Fruit fly (Drosophila melanogaster) whole organism, wandering third instar larva: ENCODE results near the gene CG13126.
A peak's percentile ranks its signal among the peaks of the same experiment; 100 is the strongest.

Experiments used
- CG32264 ChIP-seq: fragments of 200-800 bp; sonication (Bioruptor generic); optimal IDR thresholded peaks from 2 replicates; lab custom pipeline; 2016; ENCODE audit warnings: missing biosample characterization, missing genetic modification characterization
- CG9705 ChIP-seq: fragments of 200-800 bp; sonication (Bioruptor generic); optimal IDR thresholded peaks from 2 replicates; lab custom pipeline; 2018; ENCODE audit warnings: missing biosample characterization, mild to moderate bottlenecking, missing genetic modification characterization
- CrebA ChIP-seq: fragments of 200-800 bp; sonication (Bioruptor generic); optimal IDR thresholded peaks from 2 replicates; lab custom pipeline; 2016; ENCODE audit warnings: missing biosample characterization, mild to moderate bottlenecking, missing genetic modification characterization, borderline replicate concordance
- Dfd ChIP-seq: fragments of >200 bp; optimal IDR thresholded peaks from 2 replicates; lab custom pipeline; 2017; ENCODE audit warnings: missing biosample characterization, missing genetic modification characterization
- Dif ChIP-seq: fragments of 200-275, 200-300 bp; sonication (Bioruptor generic); optimal IDR thresholded peaks from 2 replicates; lab custom pipeline; 2018; ENCODE audit warnings: missing biosample characterization, missing genetic modification characterization; ENCODE audit not compliant: partially characterized antibody
- GATAd ChIP-seq: sonication (Bioruptor generic); optimal IDR thresholded peaks from 2 replicates; lab custom pipeline; 2016; ENCODE audit warnings: missing biosample characterization, missing genetic modification characterization
- HLH106 ChIP-seq: fragments of 200-800 bp; optimal IDR thresholded peaks from 3 replicates; lab custom pipeline; 2019; ENCODE audit warnings: missing biosample characterization, mild to moderate bottlenecking, missing genetic modification characterization, moderate library complexity
- Hnf4 ChIP-seq: fragments of 200-800 bp; sonication (Bioruptor generic); optimal IDR thresholded peaks from 2 replicates; lab custom pipeline; 2016; ENCODE audit warnings: missing biosample characterization, mild to moderate bottlenecking, missing genetic modification characterization
- Hr78 ChIP-seq: fragments of >200 bp; optimal IDR thresholded peaks from 2 replicates; lab custom pipeline; 2017; ENCODE audit warnings: missing biosample characterization, missing genetic modification characterization
- Hr83 ChIP-seq: fragments of 200-300 bp; sonication (Bioruptor generic); optimal IDR thresholded peaks from 2 replicates; lab custom pipeline; 2016; ENCODE audit warnings: missing biosample characterization, mild to moderate bottlenecking, missing genetic modification characterization, moderate library complexity; ENCODE audit not compliant: poor library complexity, severe bottlenecking
- Jra ChIP-seq: sonication (Bioruptor generic); optimal IDR thresholded peaks from 2 replicates; lab custom pipeline; 2016; ENCODE audit warnings: missing biosample characterization, missing genetic modification characterization
- Mio ChIP-seq: sonication (Bioruptor generic); optimal IDR thresholded peaks from 2 replicates; lab custom pipeline; 2016; ENCODE audit warnings: missing biosample characterization, missing genetic modification characterization
- Myc ChIP-seq: fragments of >200 bp; optimal IDR thresholded peaks from 2 replicates; lab custom pipeline; 2017
- N ChIP-seq: fragments of >200 bp; optimal IDR thresholded peaks from 2 replicates; lab custom pipeline; 2018; ENCODE audit warnings: missing biosample characterization, missing external identifiers, missing genetic modification characterization
- OdsH ChIP-seq: fragments of 200-800 bp; sonication (Bioruptor generic); optimal IDR thresholded peaks from 2 replicates; lab custom pipeline; 2016; ENCODE audit warnings: missing biosample characterization, mild to moderate bottlenecking, missing genetic modification characterization
- Rel ChIP-seq, 2 experiments: fragments of 200-800 bp; sonication (Bioruptor generic) in 1 of 2; optimal IDR thresholded peaks; 2 replicates in 1 of 2; 3 replicates in 1 of 2; lab custom pipeline; 2016 to 2019; ENCODE audit warnings: mild to moderate bottlenecking in 2 of 2, missing biosample characterization in 2 of 2, missing genetic modification characterization in 2 of 2, moderate library complexity in 1 of 2
- Sp1 ChIP-seq: fragments of 200-800 bp; sonication (Bioruptor generic); optimal IDR thresholded peaks from 3 replicates; lab custom pipeline; 2019; ENCODE audit warnings: missing biosample characterization, mild to moderate bottlenecking, missing genetic modification characterization, moderate library complexity
- Vsx2 ChIP-seq: fragments of 200-300, 225-300 bp; sonication (Bioruptor generic); optimal IDR thresholded peaks from 2 replicates; lab custom pipeline; 2018; ENCODE audit warnings: missing biosample characterization, missing genetic modification characterization; ENCODE audit not compliant: partially characterized antibody
- br ChIP-seq: fragments of 200-800 bp; sonication (Bioruptor generic); optimal IDR thresholded peaks from 2 replicates; lab custom pipeline; 2016; ENCODE audit warnings: missing biosample characterization, missing genetic modification characterization
- brk ChIP-seq: fragments of 200-800 bp; sonication (Bioruptor generic); optimal IDR thresholded peaks from 2 replicates; lab custom pipeline; 2016; ENCODE audit warnings: missing biosample characterization, mild to moderate bottlenecking, missing genetic modification characterization
- dl ChIP-seq, 2 experiments: fragments of 175-275, 200-275 bp in 1 of 2; fragments of 200-275 bp in 1 of 2; sonication (Bioruptor generic); optimal IDR thresholded peaks; lab custom pipeline; 2018; ENCODE audit warnings: mild to moderate bottlenecking in 2 of 2, missing biosample characterization in 2 of 2, missing genetic modification characterization in 2 of 2, moderate library complexity in 2 of 2; ENCODE audit not compliant: partially characterized antibody in 2 of 2, insufficient read depth in 1 of 2
- dmrt93B ChIP-seq: fragments of 200-800 bp; sonication (Bioruptor generic); optimal IDR thresholded peaks from 2 replicates; lab custom pipeline; 2018; ENCODE audit warnings: missing biosample characterization, mild to moderate bottlenecking, missing genetic modification characterization
- dsf ChIP-seq: sonication (Bioruptor generic); optimal IDR thresholded peaks from 2 replicates; lab custom pipeline; 2016; ENCODE audit warnings: missing biosample characterization, missing genetic modification characterization, borderline replicate concordance
- ey ChIP-seq: fragments of 200-800 bp; sonication (Bioruptor generic); optimal IDR thresholded peaks from 2 replicates; lab custom pipeline; 2016; ENCODE audit warnings: missing biosample characterization, missing genetic modification characterization
- foxo ChIP-seq, 2 experiments: fragments of 200-800 bp; sonication (Bioruptor generic); optimal IDR thresholded peaks; 2 replicates in 1 of 2; 3 replicates in 1 of 2; lab custom pipeline; 2016 to 2017; ENCODE audit warnings: missing biosample characterization in 2 of 2, missing genetic modification characterization in 2 of 2
- fru ChIP-seq: fragments of 200-800 bp; sonication (Bioruptor generic); optimal IDR thresholded peaks from 3 replicates; lab custom pipeline; 2016; ENCODE audit warnings: missing biosample characterization, mild to moderate bottlenecking, missing genetic modification characterization
- h ChIP-seq: fragments of 200-800 bp; sonication (Bioruptor generic); optimal IDR thresholded peaks from 3 replicates; lab custom pipeline; 2016; ENCODE audit warnings: missing biosample characterization, mild to moderate bottlenecking, missing genetic modification characterization
- jim ChIP-seq: fragments of 175-275, 200-325 bp; sonication (Bioruptor generic); optimal IDR thresholded peaks from 2 replicates; lab custom pipeline; 2016; ENCODE audit warnings: missing biosample characterization, mild to moderate bottlenecking, missing genetic modification characterization
- lola ChIP-seq: fragments of >200 bp; optimal IDR thresholded peaks from 2 replicates; lab custom pipeline; 2017; ENCODE audit warnings: missing biosample characterization, missing genetic modification characterization
- pan ChIP-seq: fragments of >200 bp; optimal IDR thresholded peaks from 2 replicates; lab custom pipeline; 2017
- psq ChIP-seq: fragments of 200-800 bp; sonication (Bioruptor generic); optimal IDR thresholded peaks from 3 replicates; lab custom pipeline; 2017; ENCODE audit warnings: missing biosample characterization, mild to moderate bottlenecking, missing genetic modification characterization, moderate library complexity
- rgr ChIP-seq: fragments of 200-800 bp; sonication (Bioruptor generic); optimal IDR thresholded peaks from 3 replicates; lab custom pipeline; 2016; ENCODE audit warnings: missing biosample characterization, mild to moderate bottlenecking, missing genetic modification characterization
- sage ChIP-seq: fragments of 200-800 bp; sonication (Bioruptor generic); optimal IDR thresholded peaks from 2 replicates; lab custom pipeline; 2016; ENCODE audit warnings: missing biosample characterization, mild to moderate bottlenecking, missing genetic modification characterization
- sv ChIP-seq: fragments of 200-800 bp; sonication (Bioruptor generic); optimal IDR thresholded peaks from 3 replicates; lab custom pipeline; 2016; ENCODE audit warnings: missing biosample characterization, missing genetic modification characterization
- tai ChIP-seq: sonication (Bioruptor generic); optimal IDR thresholded peaks from 2 replicates; lab custom pipeline; 2016; ENCODE audit warnings: missing biosample characterization, missing genetic modification characterization
- usp ChIP-seq: fragments of >200 bp; optimal IDR thresholded peaks from 2 replicates; lab custom pipeline; 2017; ENCODE audit warnings: missing biosample characterization, missing genetic modification characterization
- woc ChIP-seq: sonication (Bioruptor generic); optimal IDR thresholded peaks from 2 replicates; lab custom pipeline; 2016; ENCODE audit warnings: missing biosample characterization, mild to moderate bottlenecking, missing genetic modification characterization

CG13126 gene

DNA sequence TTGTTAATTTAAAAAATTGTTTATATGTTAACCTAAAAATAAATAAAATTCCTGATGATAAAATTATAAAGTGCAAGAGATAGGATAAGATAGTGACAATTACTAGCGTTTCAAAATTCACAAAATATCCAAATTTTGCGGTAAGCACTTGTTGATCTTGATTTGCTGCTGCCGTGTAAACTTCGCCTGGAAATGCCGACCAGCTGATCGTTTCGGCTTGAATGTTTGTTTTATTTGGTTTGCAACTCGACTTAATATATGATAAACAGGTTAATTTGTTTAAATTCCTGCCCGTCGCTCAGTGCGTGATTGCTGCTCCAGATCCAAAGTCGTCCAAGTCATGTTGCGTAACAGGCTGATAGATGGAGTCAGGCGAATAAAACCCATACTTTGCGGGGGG lies 32.6 kb downstream of the CG13126 start, which contains the start of gene CG4592:
CG4592 (plus strand) TSS at position 233 of the 400 bp plus-strand sequence.
- peak; percentile 60 for TF ChIP-seq Hr83
- TF ChIP-seq CG9705 (GFP tag; lab: Kevin White, UChicago): peak; percentile 43
- no peak for TF ChIP-seq brk
- peak; percentile 73 for TF ChIP-seq br (GFP tag; lab: Kevin White, UChicago)
- no peak for TF ChIP-seq dl (GFP tag; optimal IDR thresholded peaks at IDR 0.05; lab: Kevin White, UChicago; ENCODE audit: insufficient read depth in 1 of 2, partially characterized antibody in 2 of 2)
- TF ChIP-seq OdsH (GFP tag; lab: Kevin White, UChicago): peak; percentile 62
- TF ChIP-seq dmrt93B (GFP tag; lab: Kevin White, UChicago): peak; percentile 25
- TF ChIP-seq ey (GFP tag; lab: Kevin White, UChicago): no peak
- peak; percentile 26 for TF ChIP-seq Jra (GFP tag; lab: Kevin White, UChicago)
- peak; percentile 73 for TF ChIP-seq HLH106 (tag; lab: Kevin White, UChicago)
- no peak for TF ChIP-seq rgr
- TF ChIP-seq pan (lab: Kevin White, UChicago): no peak
- no peak for TF ChIP-seq Sp1 (GFP tag; lab: Kevin White, UChicago)
- TF ChIP-seq sv (GFP tag; lab: Kevin White, UChicago): peak; percentile 43
- peak; percentile 52 for TF ChIP-seq woc (GFP tag; lab: Kevin White, UChicago)
- TF ChIP-seq foxo (GFP tag; optimal IDR thresholded peaks at IDR 0.05; lab: Kevin White, UChicago): peak in 1 of 2 experiments; percentile 81
- TF ChIP-seq psq: peak; percentile 39
- TF ChIP-seq Hnf4: no peak
- TF ChIP-seq CrebA: no peak
- peak; percentile 19 for TF ChIP-seq CG32264 (GFP tag; lab: Kevin White, UChicago)
- no peak for TF ChIP-seq Vsx2 (GFP tag; lab: Kevin White, UChicago)
- peak; percentile 78 for TF ChIP-seq h

DNA sequence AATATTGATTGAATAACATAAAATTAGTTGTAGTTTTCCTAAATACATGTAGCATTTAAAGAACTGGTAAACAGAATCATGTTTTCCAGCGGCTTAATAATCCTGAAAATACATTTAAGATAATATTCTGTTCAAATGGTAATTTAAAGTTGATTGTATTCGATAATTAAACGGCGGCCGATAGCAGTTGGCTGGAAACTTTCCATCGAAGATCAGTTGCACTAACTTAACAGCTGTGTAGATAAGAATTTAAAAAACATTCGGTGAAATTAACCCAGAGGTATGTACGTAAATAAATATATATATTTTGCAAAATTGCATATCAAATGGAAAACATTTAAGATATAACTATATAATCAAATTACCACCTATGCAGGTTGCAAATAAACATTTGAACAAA lies 34.0 kb downstream of the CG13126 start, which contains the start of gene CG4594:
CG4594 (plus strand) TSS at position 212 of the 400 bp plus-strand sequence.
- TF ChIP-seq rgr: no peak
- no peak for TF ChIP-seq OdsH (GFP tag; lab: Kevin White, UChicago)
- no peak for TF ChIP-seq lola (GFP tag; lab: Kevin White, UChicago)
- no peak for TF ChIP-seq HLH106 (tag; lab: Kevin White, UChicago)
- TF ChIP-seq sage: peak; percentile 41

DNA sequence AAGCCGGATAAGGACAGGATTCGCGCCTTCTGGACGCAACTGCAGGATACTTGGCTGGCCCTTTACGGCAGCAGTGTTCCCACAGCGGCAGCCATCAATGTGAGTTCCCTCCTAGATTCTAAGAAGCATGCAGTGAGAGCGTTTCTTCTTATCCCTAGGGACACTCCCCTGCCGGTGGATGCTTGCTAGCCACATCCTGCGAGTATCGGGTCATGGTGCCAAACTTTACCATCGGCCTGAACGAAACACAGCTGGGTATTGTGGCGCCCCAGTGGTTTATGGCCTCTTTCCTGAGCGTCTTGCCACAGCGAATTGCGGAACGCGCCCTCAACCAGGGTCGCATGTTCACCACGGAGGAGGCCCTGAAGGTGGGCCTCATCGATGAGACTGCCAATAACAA lies 34.8 kb downstream of the CG13126 start:
- TF ChIP-seq Rel (GFP tag; optimal IDR thresholded peaks at IDR 0.05; lab: Kevin White, UChicago): no peak
- TF ChIP-seq Rel (tag; optimal IDR thresholded peaks at IDR 0.05; lab: Kevin White, UChicago): no peak

DNA sequence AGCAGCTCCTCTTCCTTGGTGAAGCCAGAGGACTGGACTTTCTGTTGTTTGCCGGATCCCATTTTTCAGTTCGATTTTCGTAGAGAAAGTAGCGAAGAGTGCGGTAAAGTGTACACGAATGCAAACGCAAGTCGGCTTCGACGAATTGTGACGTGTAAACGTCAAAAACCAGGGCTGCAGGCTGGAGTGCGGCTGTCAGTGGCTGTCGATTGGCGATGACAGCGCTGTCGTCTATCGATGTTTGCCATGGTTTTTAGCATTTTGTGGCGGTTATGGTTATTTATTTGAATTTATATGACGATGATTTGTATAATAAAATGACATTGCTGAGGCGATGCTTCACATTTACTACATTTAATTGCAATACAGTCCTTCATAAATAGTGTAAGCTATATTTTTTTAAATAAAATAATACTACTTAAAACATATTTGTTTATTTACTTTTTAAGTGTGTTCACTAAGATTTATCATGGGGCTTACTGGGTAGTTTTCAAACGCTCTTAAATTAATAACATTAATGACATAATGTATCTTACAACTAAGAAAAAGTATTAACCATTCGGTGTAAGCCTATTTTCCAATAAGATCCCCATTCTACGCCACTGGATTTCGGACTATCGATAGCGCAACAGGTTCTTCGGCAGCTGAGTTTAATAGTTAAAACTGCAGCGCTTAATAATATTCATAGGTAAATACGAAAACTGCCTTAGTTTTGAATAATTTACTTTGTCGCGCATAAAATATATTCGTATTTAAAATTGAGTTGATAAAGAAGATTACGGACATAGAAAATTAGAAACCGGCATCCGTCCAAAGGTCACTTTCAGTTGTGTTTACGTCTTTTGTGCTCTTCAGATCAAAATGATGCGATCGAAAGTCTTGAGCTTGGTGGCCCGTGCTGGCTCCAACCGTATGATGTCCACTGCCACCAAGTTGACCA lies 35.7 kb downstream of the CG13126 start, which contains the start of the genes CG5885 and CG4598:
CG5885 (minus strand) TSS at position 311 of the 940 bp plus-strand sequence.
CG4598 (plus strand) TSS at position 599 of the 940 bp plus-strand sequence.
- peak; percentile 56 for TF ChIP-seq Hr83
- peak; percentile 36 for TF ChIP-seq woc (GFP tag; lab: Kevin White, UChicago)
- TF ChIP-seq Sp1 (GFP tag; lab: Kevin White, UChicago): peak; percentile 68
- TF ChIP-seq foxo (GFP tag; optimal IDR thresholded peaks at IDR 0.05; lab: Kevin White, UChicago): peak in 1 of 2 experiments; percentile 83
- peak; percentile 86 for TF ChIP-seq Hnf4
- no peak for TF ChIP-seq N (GFP tag; lab: Kevin White, UChicago)
- TF ChIP-seq Vsx2 (GFP tag; lab: Kevin White, UChicago): no peak
- no peak for TF ChIP-seq Rel (GFP tag; optimal IDR thresholded peaks at IDR 0.05; lab: Kevin White, UChicago)
- no peak for TF ChIP-seq Rel (tag; optimal IDR thresholded peaks at IDR 0.05; lab: Kevin White, UChicago)
- peak; percentile 47 for TF ChIP-seq sv (GFP tag; lab: Kevin White, UChicago)
- TF ChIP-seq Dif: peak; percentile 45
- peak; percentile 61 for TF ChIP-seq rgr
- TF ChIP-seq HLH106 (tag; lab: Kevin White, UChicago): peak; percentile 68
- TF ChIP-seq Mio: no peak
- TF ChIP-seq Hr78 (GFP tag; lab: Kevin White, UChicago): no peak
- TF ChIP-seq br (GFP tag; lab: Kevin White, UChicago): peak; percentile 55
- TF ChIP-seq OdsH (GFP tag; lab: Kevin White, UChicago): peak; percentile 75
- TF ChIP-seq dl (GFP tag; optimal IDR thresholded peaks at IDR 0.05; lab: Kevin White, UChicago; ENCODE audit: insufficient read depth in 1 of 2, partially characterized antibody in 2 of 2): peak in 1 of 2 experiments; percentile 5
- peak; percentile 61 for TF ChIP-seq psq
- TF ChIP-seq CG9705 (GFP tag; lab: Kevin White, UChicago): peak; percentile 31
- TF ChIP-seq dmrt93B (GFP tag; lab: Kevin White, UChicago): peak; percentile 19
- TF ChIP-seq CG32264 (GFP tag; lab: Kevin White, UChicago): no peak
- no peak for TF ChIP-seq tai (GFP tag; lab: Kevin White, UChicago)
- peak; percentile 57 for TF ChIP-seq ey (GFP tag; lab: Kevin White, UChicago)
- no peak for TF ChIP-seq usp (GFP tag; lab: Kevin White, UChicago)
- TF ChIP-seq Dfd: no peak
- no peak for TF ChIP-seq jim (GFP tag; lab: Kevin White, UChicago)
- TF ChIP-seq brk: no peak
- no peak for TF ChIP-seq lola (GFP tag; lab: Kevin White, UChicago)
- TF ChIP-seq fru (GFP tag; lab: Kevin White, UChicago): peak; percentile 79
- TF ChIP-seq GATAd (GFP tag; lab: Kevin White, UChicago): no peak
- peak; percentile 28 for TF ChIP-seq dsf (GFP tag; lab: Kevin White, UChicago)
- TF ChIP-seq Myc: no peak
- peak; percentile 97 for TF ChIP-seq CrebA
- TF ChIP-seq sage: peak; percentile 56
